Worm (Caenorhabditis elegans) whole organism, mixed stage, embryonic: Measurements from ENCODE around the gene fbxb-85.

Experiments
- blmp-1 ChIP-seq: fragments of 150-350 bp; optimal IDR thresholded peaks from 2 replicates; lab custom pipeline; 2014; ENCODE audit warnings: missing biosample characterization, missing genetic modification characterization
- elt-1 ChIP-seq: sonication (generic microtip); optimal IDR thresholded peaks from 2 replicates; lab custom pipeline; 2017; ENCODE audit warnings: missing genetic modification characterization, mild to moderate bottlenecking, missing compliant biosample characterization, antibody characterized with exemption, moderate library complexity, borderline replicate concordance; ENCODE audit not compliant: insufficient read depth
- elt-3 ChIP-seq: fragments of 150-350 bp; optimal IDR thresholded peaks from 2 replicates; lab custom pipeline; 2014; ENCODE audit warnings: missing biosample characterization, missing genetic modification characterization
- lsy-2 ChIP-seq: fragments of 150-350 bp; optimal IDR thresholded peaks from 2 replicates; lab custom pipeline; 2014; ENCODE audit warnings: missing biosample characterization, missing genetic modification characterization
- mls-2 ChIP-seq: sonication (generic microtip); optimal IDR thresholded peaks from 2 replicates; lab custom pipeline; 2016; ENCODE audit warnings: mild to moderate bottlenecking, missing genetic modification characterization, moderate library complexity, missing compliant biosample characterization
- nhr-237 ChIP-seq: fragments of 150-350 bp; optimal IDR thresholded peaks from 2 replicates; lab custom pipeline; 2014; ENCODE audit warnings: missing biosample characterization, missing genetic modification characterization
- snpc-4 ChIP-seq: fragments of 150-350 bp; optimal IDR thresholded peaks from 2 replicates; lab custom pipeline; 2014; ENCODE audit warnings: missing biosample characterization, missing genetic modification characterization
- unc-62 ChIP-seq: fragments of 150-350 bp; optimal IDR thresholded peaks from 2 replicates; lab custom pipeline; 2014; ENCODE audit warnings: missing biosample characterization, missing genetic modification reagents, missing genetic modification characterization

DNA sequence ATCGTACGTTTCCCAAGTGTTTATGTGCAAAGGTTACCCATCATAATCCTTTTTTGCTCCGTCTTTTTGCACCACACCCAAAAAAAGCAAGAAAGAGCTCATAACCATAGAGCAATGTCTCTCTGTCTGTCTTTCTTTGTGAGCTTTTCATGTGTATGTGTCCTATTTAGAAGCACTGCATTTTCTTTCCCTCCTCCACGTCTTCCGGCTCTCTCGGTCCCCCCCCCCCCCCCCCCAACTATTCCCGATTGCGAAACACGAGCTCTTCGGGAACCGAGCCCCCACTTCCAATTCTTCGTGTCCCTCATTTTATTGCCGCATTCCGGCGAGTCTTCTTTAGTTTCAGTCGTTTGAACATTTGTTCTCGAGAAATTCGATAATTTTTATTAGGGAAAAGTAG is 41.9 kb downstream of the fbxb-85 start:
- TF ChIP-seq elt-1 (no peak), snpc-4 (no peak), unc-62 (GFP tag; lab: Kevin White, UChicago) (no peak), nhr-237 (tag; lab: Kevin White, UChicago) (no peak), elt-3 (no peak), lsy-2 (no peak), blmp-1 (no peak), mls-2 (tag; lab: Kevin White, UChicago) (peak; percentile 6)
